Fruit fly (Drosophila melanogaster): ENCODE measurements around the gene Cubn.

DNA sequence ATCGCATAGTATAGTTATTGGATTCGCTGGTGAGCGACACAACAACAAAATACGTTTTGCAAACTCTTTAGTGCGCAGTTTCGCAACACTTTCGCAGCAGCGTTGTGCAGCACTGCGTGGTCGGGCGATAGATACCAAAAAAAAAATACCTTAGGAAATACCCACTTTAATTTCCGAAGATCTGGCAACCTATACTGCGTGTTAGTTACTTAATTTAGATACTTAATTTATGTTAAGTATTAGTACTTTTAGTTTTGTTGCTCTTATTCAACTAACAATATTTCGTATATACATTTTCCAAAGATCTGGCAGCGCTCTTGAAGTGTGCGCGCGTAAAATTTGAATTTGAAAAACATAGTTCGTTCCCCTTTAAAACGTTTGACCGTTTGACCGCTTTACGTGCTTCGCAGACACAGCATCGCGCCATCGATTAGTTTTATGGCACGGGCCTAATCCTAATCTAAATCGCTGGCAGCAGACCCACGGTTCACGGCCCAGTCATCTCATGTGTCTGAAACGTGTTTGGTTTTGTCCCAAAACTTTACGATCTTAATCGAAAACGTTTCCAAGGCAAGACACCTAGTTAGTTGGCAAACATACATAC lies 8.9 kb upstream of the Cubn start, which contains the start of gene LPCAT:
- peak; percentile 2 for TF ChIP-seq vri (GFP tag; optimal IDR thresholded peaks at IDR 0.05)
- TF ChIP-seq Sox15 (GFP tag; optimal IDR thresholded peaks at IDR 0.05): peak; percentile 48
- no peak for TF ChIP-seq CG9139 (GFP tag; optimal IDR thresholded peaks at IDR 0.05)
- TF ChIP-seq CG16779 (tag; optimal IDR thresholded peaks at IDR 0.05): no peak
- no peak for TF ChIP-seq Blimp-1 (GFP tag; optimal IDR thresholded peaks at IDR 0.05)
- TF ChIP-seq CG3032 (tag; optimal IDR thresholded peaks at IDR 0.05): peak; percentile 39
